Worm (Caenorhabditis elegans) whole organism, dauer: Measurements from ENCODE around the gene Y6G8.15.
"Not testable (repeated sequence)": the region's sequence is repeated elsewhere in the genome, so short reads cannot be mapped to it uniquely, and the experiment has no call there.

ENCODE experiments used
- unc-62 ChIP-seq: sonication (generic microtip); optimal IDR thresholded peaks from 2 replicates; lab custom pipeline; 2017; ENCODE audit warnings: missing biosample characterization, missing genetic modification reagents, missing genetic modification characterization

Y6G8.15 gene

DNA sequence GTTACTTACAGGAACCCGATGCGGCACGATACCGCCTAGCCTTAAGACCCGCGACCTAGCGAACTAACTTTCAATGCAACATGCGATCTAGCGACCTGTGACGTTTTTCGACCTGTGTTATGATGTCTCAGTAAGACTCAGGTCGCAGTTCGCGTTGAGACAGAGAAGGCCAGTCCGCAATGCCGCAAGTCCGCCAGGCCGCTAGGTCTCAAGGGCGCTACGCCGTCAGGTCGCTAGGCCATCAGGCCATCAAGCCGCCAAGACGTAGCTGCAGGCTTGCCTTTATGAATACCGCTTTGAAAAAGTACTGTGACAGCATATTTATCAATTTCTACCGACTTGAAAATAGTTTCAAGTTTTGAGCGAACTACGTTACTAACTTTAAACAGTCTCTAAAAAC lies 14.7 kb downstream of the Y6G8.15 start:
- no peak for TF ChIP-seq unc-62 (GFP tag; lab: Kevin White, UChicago)

- not testable (repeated sequence) for TF ChIP-seq unc-62 (GFP tag; lab: Kevin White, UChicago)
Measured at ce11 chrV:17584352-17584843, 26.0 kb downstream of the Y6G8.15 start, which contains the start of gene fbxa-133. fbxa-133 (plus strand) TSS chrV:17584793.

DNA sequence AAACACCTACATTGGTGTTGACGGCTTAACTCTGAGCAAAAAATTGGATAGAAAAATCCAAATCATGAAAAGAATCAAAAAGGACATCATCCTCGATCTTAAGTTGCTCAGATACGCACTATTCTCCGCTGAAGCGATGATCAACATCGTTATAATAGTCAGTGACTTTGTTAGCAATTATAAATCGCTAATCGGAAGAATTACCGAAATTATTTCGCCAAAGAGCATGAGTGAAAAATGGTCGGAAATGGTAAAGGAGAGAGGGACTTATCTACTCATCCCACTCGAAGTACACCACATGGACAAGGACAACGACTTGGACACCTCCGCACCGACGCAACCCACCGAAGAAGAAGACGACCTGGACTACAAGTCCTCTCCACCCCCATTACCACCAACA lies 30.4 kb downstream of the Y6G8.15 start:
- no peak for TF ChIP-seq unc-62 (GFP tag; lab: Kevin White, UChicago)

ce11 chrV:17566850-17567249 lies 43.6 kb downstream of the Y6G8.15 start, which contains the start of gene C38D9.2:
C38D9.2 (plus strand) TSS chrV:17567150.
- TF ChIP-seq unc-62 (GFP tag; lab: Kevin White, UChicago) = no peak

- no peak for TF ChIP-seq unc-62 (GFP tag; lab: Kevin White, UChicago)
Measured at ce11 chrV:17565903-17566302, 44.5 kb downstream of the Y6G8.15 start, which contains the start of gene fbxa-171. fbxa-171 (minus strand) TSS chrV:17566003.
